Worm (Caenorhabditis elegans) whole organism, L2 larva: ENCODE data around the gene K09F6.11.

Source experiments
- C34F6.9 ChIP-seq: fragments of 150-350 bp; optimal IDR thresholded peaks from 2 replicates; lab custom pipeline; 2014; ENCODE audit warnings: missing biosample characterization, missing genetic modification characterization
- R02D3.7 ChIP-seq: fragments of 150-350 bp; optimal IDR thresholded peaks from 2 replicates; lab custom pipeline; 2014; ENCODE audit warnings: missing biosample characterization, missing genetic modification characterization
- ZK546.5 ChIP-seq: sonication (generic microtip); optimal IDR thresholded peaks from 2 replicates; lab custom pipeline; 2017; ENCODE audit warnings: missing biosample characterization, missing genetic modification characterization
- aly-2 ChIP-seq: fragments of 150-350 bp; optimal IDR thresholded peaks from 2 replicates; lab custom pipeline; 2014; ENCODE audit warnings: missing biosample characterization, missing genetic modification characterization
- ama-1 ChIP-seq: fragments of 150-350 bp; optimal IDR thresholded peaks from 2 replicates; lab custom pipeline; 2018; ENCODE audit warnings: inconsistent platforms
- blmp-1 ChIP-seq: sonication (generic microtip); optimal IDR thresholded peaks from 2 replicates; lab custom pipeline; 2017; ENCODE audit warnings: missing genetic modification characterization, mild to moderate bottlenecking, missing compliant biosample characterization, antibody characterized with exemption, moderate library complexity; ENCODE audit not compliant: insufficient read depth
- ceh-16 ChIP-seq: fragments of 150-350 bp; optimal IDR thresholded peaks from 2 replicates; lab custom pipeline; 2014; ENCODE audit warnings: missing biosample characterization, missing genetic modification characterization
- ceh-82 ChIP-seq: fragments of 150-350 bp; optimal IDR thresholded peaks from 2 replicates; lab custom pipeline; 2014; ENCODE audit warnings: missing biosample characterization, missing genetic modification characterization
- crh-2 ChIP-seq: sonication (generic microtip); optimal IDR thresholded peaks from 2 replicates; lab custom pipeline; 2017; ENCODE audit warnings: missing biosample characterization, missing genetic modification characterization
- dmd-4 ChIP-seq: sonication (generic microtip); optimal IDR thresholded peaks from 2 replicates; lab custom pipeline; 2017; ENCODE audit warnings: missing biosample characterization, missing genetic modification characterization
- elt-1 ChIP-seq: fragments of 150-350 bp; optimal IDR thresholded peaks from 2 replicates; lab custom pipeline; 2014; ENCODE audit warnings: missing biosample characterization, missing genetic modification characterization
- elt-3 ChIP-seq: sonication (generic microtip); optimal IDR thresholded peaks from 2 replicates; lab custom pipeline; 2017; ENCODE audit warnings: missing biosample characterization, missing genetic modification characterization
- fos-1 ChIP-seq: fragments of 150-350 bp; optimal IDR thresholded peaks from 2 replicates; lab custom pipeline; 2014; ENCODE audit warnings: missing biosample characterization, missing genetic modification characterization
- gmeb-1 ChIP-seq: fragments of 150-350 bp; optimal IDR thresholded peaks from 2 replicates; lab custom pipeline; 2014; ENCODE audit warnings: missing biosample characterization, missing genetic modification characterization
- lin-39 ChIP-seq: fragments of 150-350 bp; optimal IDR thresholded peaks from 2 replicates; lab custom pipeline; 2014; ENCODE audit warnings: missing biosample characterization, missing genetic modification reagents, missing genetic modification characterization
- lsy-2 ChIP-seq, 2 experiments: fragments of 150-350 bp in 1 of 2; sonication (generic microtip) in 1 of 2; optimal IDR thresholded peaks; 2 replicates each; lab custom pipeline; 2014 to 2017; ENCODE audit warnings: missing biosample characterization in 2 of 2, missing genetic modification characterization in 2 of 2
- mab-5 ChIP-seq: fragments of 150-350 bp; optimal IDR thresholded peaks from 2 replicates; lab custom pipeline; 2014; ENCODE audit warnings: missing biosample characterization, missing genetic modification characterization
- mbf-1 ChIP-seq: sonication (generic microtip); optimal IDR thresholded peaks from 2 replicates; lab custom pipeline; 2017; ENCODE audit warnings: missing biosample characterization, missing genetic modification characterization
- nhr-10 ChIP-seq: sonication (generic microtip); optimal IDR thresholded peaks from 2 replicates; lab custom pipeline; 2017; ENCODE audit warnings: missing biosample characterization, missing genetic modification characterization
- nhr-12 ChIP-seq: fragments of 150-350 bp; optimal IDR thresholded peaks from 2 replicates; lab custom pipeline; 2014; ENCODE audit warnings: missing biosample characterization, missing genetic modification characterization
- nhr-129 ChIP-seq: fragments of 150-350 bp; optimal IDR thresholded peaks from 2 replicates; lab custom pipeline; 2014; ENCODE audit warnings: missing biosample characterization, missing genetic modification characterization
- nhr-237 ChIP-seq: fragments of 150-350 bp; optimal IDR thresholded peaks from 2 replicates; lab custom pipeline; 2014; ENCODE audit warnings: missing biosample characterization, missing genetic modification characterization
- nhr-25 ChIP-seq: fragments of 150-350 bp; sonication (generic microtip); optimal IDR thresholded peaks from 3 replicates; lab custom pipeline; 2014; ENCODE audit warnings: missing biosample characterization, missing genetic modification characterization
- nhr-6 ChIP-seq: fragments of 150-350 bp; optimal IDR thresholded peaks from 2 replicates; lab custom pipeline; 2014; ENCODE audit warnings: missing biosample characterization, missing genetic modification characterization
- nhr-77 ChIP-seq: fragments of 150-350 bp; optimal IDR thresholded peaks from 2 replicates; lab custom pipeline; 2014; ENCODE audit warnings: missing biosample characterization, missing genetic modification characterization
- peb-1 ChIP-seq: fragments of 150-350 bp; optimal IDR thresholded peaks from 2 replicates; lab custom pipeline; 2014; ENCODE audit warnings: missing biosample characterization, missing genetic modification characterization
- sem-4 ChIP-seq: fragments of 150-350 bp; optimal IDR thresholded peaks from 2 replicates; lab custom pipeline; 2014; ENCODE audit warnings: missing biosample characterization, missing genetic modification reagents, missing genetic modification characterization
- skn-1 ChIP-seq: sonication (generic microtip); optimal IDR thresholded peaks from 2 replicates; lab custom pipeline; 2017; ENCODE audit warnings: missing biosample characterization, missing genetic modification characterization
- sma-3 ChIP-seq: sonication (generic microtip); optimal IDR thresholded peaks from 2 replicates; lab custom pipeline; 2016; ENCODE audit warnings: missing genetic modification reagents, missing genetic modification characterization, missing compliant biosample characterization
- sma-9 ChIP-seq, 2 experiments: fragments of 150-350 bp in 1 of 2; sonication (generic microtip) in 1 of 2; optimal IDR thresholded peaks; 2 replicates each; lab custom pipeline; 2014 to 2016; ENCODE audit warnings: missing genetic modification characterization in 2 of 2, mild to moderate bottlenecking in 1 of 2, missing biosample characterization in 1 of 2, missing compliant biosample characterization in 1 of 2, missing genetic modification reagents in 1 of 2, moderate library complexity in 1 of 2
- snpc-4 ChIP-seq: fragments of 150-350 bp; optimal IDR thresholded peaks from 2 replicates; lab custom pipeline; 2014; ENCODE audit warnings: missing biosample characterization, missing genetic modification characterization
- unc-39 ChIP-seq: fragments of 150-350 bp; optimal IDR thresholded peaks from 2 replicates; lab custom pipeline; 2014; ENCODE audit warnings: missing biosample characterization, missing genetic modification characterization
- unc-55 ChIP-seq: fragments of 150-350 bp; sonication (generic microtip); optimal IDR thresholded peaks from 3 replicates; lab custom pipeline; 2014; ENCODE audit warnings: missing biosample characterization, missing genetic modification reagents, missing genetic modification characterization
- zag-1 ChIP-seq: fragments of 150-350 bp; optimal IDR thresholded peaks from 2 replicates; lab custom pipeline; 2014; ENCODE audit warnings: missing biosample characterization, missing genetic modification characterization
- ztf-11 ChIP-seq: sonication (generic microtip); optimal IDR thresholded peaks from 2 replicates; lab custom pipeline; 2017; ENCODE audit warnings: missing biosample characterization, missing genetic modification characterization
- ztf-4 ChIP-seq: fragments of 150-350 bp; optimal IDR thresholded peaks from 2 replicates; lab custom pipeline; 2014; ENCODE audit warnings: missing biosample characterization, missing genetic modification characterization

The K09F6.11 gene

DNA sequence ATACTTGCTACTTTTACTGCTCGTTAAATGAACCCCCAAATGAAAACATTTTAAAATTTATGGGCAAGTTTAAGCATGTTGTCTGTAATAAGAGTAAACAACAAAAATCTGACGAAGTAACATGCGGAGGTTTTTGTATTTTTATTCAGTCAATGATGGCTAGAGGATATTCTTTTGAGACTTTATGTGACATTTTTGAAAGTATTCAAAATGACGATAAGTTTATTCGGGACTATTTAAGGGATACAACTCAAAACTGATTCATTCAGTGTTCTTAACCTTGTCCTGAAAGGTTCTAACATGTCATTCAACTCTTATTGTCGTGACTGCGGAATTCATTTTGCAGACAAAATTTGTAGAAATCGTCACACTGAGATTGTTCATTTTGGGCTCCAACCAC lies at the start of gene K09F6.11:
K09F6.11 (plus strand) TSS at position 301 of the 400 bp plus-strand sequence.
- no peak for TF ChIP-seq nhr-129 (tag; lab: Kevin White, UChicago)
- no peak for TF ChIP-seq snpc-4 (tag; lab: Kevin White, UChicago)
- no peak for TF ChIP-seq zag-1
- TF ChIP-seq, all 48 proteins: peak for 0

DNA sequence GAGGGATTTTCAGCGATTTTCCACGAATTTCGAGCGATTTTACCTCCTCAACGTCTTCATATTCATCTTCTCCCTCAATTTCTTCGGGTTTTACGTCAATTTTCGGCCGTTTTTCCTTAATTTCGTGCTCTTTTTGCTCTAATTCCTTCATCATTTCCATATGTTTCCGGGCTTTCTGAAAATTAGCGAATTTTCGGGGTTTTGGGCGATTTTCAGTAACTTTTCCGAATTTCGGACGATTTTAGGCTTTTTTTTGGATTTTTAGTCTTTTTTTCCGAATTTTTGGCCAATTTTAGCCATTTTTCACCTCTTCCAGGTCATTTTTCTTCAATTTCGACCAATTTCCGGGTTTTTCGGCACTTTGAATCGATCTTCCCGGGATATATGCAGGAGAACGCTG lies 49.6 kb upstream of the K09F6.11 start:
- no peak for TF ChIP-seq blmp-1 (tag; lab: Kevin White, UChicago)
- TF ChIP-seq fos-1 (tag; lab: Kevin White, UChicago), result no peak
- no peak for TF ChIP-seq ceh-82 (tag; lab: Kevin White, UChicago)
- no peak for TF ChIP-seq aly-2
- no peak for TF ChIP-seq ZK546.5 (tag; lab: Kevin White, UChicago)

DNA sequence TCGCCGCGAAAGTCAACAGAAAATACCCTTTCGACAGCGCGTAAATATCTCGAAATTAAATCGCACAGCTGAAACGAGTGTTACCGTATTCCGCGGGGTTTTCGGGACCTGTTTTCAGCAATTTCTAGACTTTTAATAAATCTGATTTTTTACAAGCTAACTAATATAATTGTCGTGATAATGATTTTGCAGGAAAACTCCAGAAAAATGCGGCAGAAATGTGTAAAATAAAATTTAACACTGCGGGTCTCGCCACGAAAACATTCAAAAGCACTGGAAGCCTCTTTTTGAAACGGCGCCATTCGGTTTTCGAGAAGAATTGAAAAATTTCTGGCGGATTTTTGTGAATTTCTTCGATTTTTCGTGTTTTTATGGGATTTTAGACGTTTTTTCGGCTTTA lies 47.5 kb upstream of the K09F6.11 start, which contains the start of gene F54A3.6:
F54A3.6 (minus strand) TSS at position 42 of the 400 bp plus-strand sequence.
- TF ChIP-seq lsy-2 (tag; optimal IDR thresholded peaks at IDR 0.05; lab: Kevin White, UChicago), result peak; percentile 67 to 89

DNA sequence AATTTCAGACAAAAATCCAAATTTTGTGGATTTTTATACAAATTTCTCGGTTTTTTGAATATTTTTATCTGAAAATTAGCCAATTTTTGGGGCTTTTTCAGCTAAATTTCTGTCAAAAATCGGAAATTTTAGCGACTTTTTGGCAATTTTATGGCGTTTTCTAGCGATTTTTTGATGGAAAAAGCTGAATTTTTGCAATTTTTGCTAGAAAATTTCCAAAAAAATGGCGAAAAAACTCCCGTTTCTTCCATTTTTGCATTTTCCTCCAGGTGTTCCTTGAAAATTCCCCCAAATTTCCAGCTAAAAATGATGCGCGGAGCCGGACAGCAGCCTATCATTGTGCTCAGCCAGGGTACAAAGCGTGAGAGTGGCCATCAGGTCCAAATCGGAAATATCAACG lies 46.7 kb upstream of the K09F6.11 start, which contains the start of gene cct-3:
cct-3 (plus strand) TSS at position 301 of the 400 bp plus-strand sequence.
- TF ChIP-seq dmd-4 (tag; lab: Kevin White, UChicago) (no peak), nhr-237 (tag; lab: Kevin White, UChicago) (no peak), ZK546.5 (tag; lab: Kevin White, UChicago) (no peak), elt-3 (tag; lab: Kevin White, UChicago) (no peak), gmeb-1 (tag; lab: Kevin White, UChicago) (no peak), ama-1 (lab: Kevin White, UChicago) (no peak), nhr-10 (tag; lab: Kevin White, UChicago) (no peak), sma-3 (GFP tag; lab: Kevin White, UChicago) (no peak), sem-4 (no peak), sma-9 (GFP tag; optimal IDR thresholded peaks at IDR 0.05; lab: Kevin White, UChicago) (no peak), sma-9 (tag; optimal IDR thresholded peaks at IDR 0.05; lab: Kevin White, UChicago) (no peak), C34F6.9 (tag; lab: Kevin White, UChicago) (no peak), lin-39 (no peak), nhr-6 (tag; lab: Kevin White, UChicago) (no peak), ceh-16 (tag; lab: Kevin White, UChicago) (no peak), nhr-12 (no peak), nhr-77 (tag; lab: Kevin White, UChicago) (no peak), mab-5 (tag; lab: Kevin White, UChicago) (no peak), elt-1 (no peak), peb-1 (no peak)
- TF ChIP-seq, all 48 proteins: peak for 0

DNA sequence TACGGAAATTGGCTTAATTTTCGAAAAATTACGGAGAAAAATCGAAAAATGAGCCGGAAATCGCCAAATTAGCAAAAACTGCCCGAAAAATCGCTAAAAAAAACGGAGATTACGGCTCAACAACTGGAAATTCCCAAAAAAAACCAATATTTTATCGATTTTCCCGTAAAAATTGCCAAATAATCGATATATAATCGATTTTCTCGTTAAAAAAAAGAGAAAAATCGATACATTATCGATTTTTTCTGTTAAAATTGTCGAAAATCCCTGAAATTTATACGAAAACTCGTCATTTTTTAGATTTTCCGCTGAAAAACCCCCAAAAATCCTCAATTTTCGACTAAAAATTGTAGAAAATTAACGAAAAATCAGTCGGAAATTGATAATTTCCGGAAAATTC lies 43.6 kb upstream of the K09F6.11 start:
- TF ChIP-seq elt-1 (no peak), ztf-11 (tag; lab: Kevin White, UChicago) (no peak), unc-55 (GFP tag; lab: Kevin White, UChicago) (no peak), ceh-16 (tag; lab: Kevin White, UChicago) (no peak), nhr-129 (tag; lab: Kevin White, UChicago) (no peak), ztf-4 (tag; lab: Kevin White, UChicago) (no peak), crh-2 (tag; lab: Kevin White, UChicago) (no peak), nhr-25 (no peak), mbf-1 (tag; lab: Kevin White, UChicago) (no peak), dmd-4 (tag; lab: Kevin White, UChicago) (no peak), R02D3.7 (tag; lab: Kevin White, UChicago) (no peak), zag-1 (no peak)

- TF ChIP-seq unc-55 (GFP tag; lab: Kevin White, UChicago), result no peak
- TF ChIP-seq unc-39 (tag; lab: Kevin White, UChicago), result no peak
- no peak for TF ChIP-seq snpc-4 (tag; lab: Kevin White, UChicago)
- TF ChIP-seq nhr-77 (tag; lab: Kevin White, UChicago), result no peak
- no peak for TF ChIP-seq elt-1
- TF ChIP-seq crh-2 (tag; lab: Kevin White, UChicago), result no peak
- no peak for TF ChIP-seq ztf-11 (tag; lab: Kevin White, UChicago)
- TF ChIP-seq skn-1 (tag; lab: Kevin White, UChicago), result no peak
These were observed 36.6 kb upstream of the K09F6.11 start, which contains the start of gene F54A3.2 for ce11 chrII:2243342-2243741. F54A3.2 (plus strand) TSS chrII:2243642.
